Fruit fly (Drosophila melanogaster): Measurements from ENCODE around the gene CG11854.

Gene CG11854

DNA sequence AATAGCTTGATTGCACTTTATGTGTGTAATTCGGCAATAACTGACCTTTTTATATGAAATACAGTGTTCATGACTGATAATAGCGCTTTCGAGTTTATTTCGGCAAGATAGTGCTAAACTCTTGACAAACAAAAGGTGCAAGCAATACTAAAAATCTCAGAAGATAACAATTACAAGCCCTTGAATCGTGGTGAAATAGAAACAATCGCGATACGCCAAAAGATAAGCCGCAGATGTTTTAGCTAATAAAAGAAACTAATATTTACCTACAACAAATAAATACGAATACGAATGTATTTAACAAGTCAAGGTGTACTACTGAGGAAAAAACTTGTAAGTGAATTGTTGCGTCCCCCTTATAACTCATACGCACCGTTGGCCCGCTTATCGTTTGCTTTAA lies 33.5 kb downstream of the CG11854 start (continued):
- TF ChIP-seq CG16863 (GFP tag; optimal IDR thresholded peaks at IDR 0.05) (no peak), fu2 (GFP tag; optimal IDR thresholded peaks at IDR 0.05) (no peak), dm (GFP tag; optimal IDR thresholded peaks at IDR 0.05) (no peak), CG3847 (GFP tag; IDR thresholded peaks at IDR 0.05) (no peak), CG31365 (tag; optimal IDR thresholded peaks at IDR 0.05) (peak; percentile 10), ind (GFP tag; optimal IDR thresholded peaks at IDR 0.05) (no peak), Myb (GFP tag; optimal IDR thresholded peaks at IDR 0.05) (no peak), tin (GFP tag; optimal IDR thresholded peaks at IDR 0.05) (no peak), CG11560 (tag; IDR thresholded peaks at IDR 0.05) (no peak), CG3726 (GFP tag; IDR thresholded peaks at IDR 0.05) (no peak), CG4328 (GFP tag; optimal IDR thresholded peaks at IDR 0.05) (no peak), CG4820 (GFP tag; optimal IDR thresholded peaks at IDR 0.05) (no peak), CG10654 (GFP tag; optimal IDR thresholded peaks at IDR 0.05) (no peak), Sox100B (GFP tag; optimal IDR thresholded peaks at IDR 0.05) (no peak), CG30403 (GFP tag; optimal IDR thresholded peaks at IDR 0.05) (no peak), Neu2 (GFP tag; optimal IDR thresholded peaks at IDR 0.05; ENCODE audit: borderline replicate concordance) (no peak)

DNA sequence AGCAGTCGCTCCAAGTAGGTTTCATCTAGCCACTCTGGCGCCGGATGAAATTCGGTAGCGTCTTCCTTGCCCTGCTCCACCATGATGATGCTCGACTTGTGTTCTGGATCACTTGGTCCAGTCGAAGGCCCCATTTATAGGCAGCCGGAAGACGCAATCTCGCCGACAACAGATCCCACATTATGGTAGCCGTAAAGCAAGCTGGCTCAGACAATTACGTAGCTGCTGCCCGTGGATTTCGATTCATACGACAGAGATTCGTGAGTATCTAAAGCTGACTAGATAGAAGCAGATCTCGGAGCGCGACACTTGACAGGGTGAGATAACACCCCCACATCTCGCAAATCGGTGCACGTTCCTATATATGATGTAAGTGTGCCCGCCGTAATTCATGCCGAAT lies 35.3 kb downstream of the CG11854 start, which contains the start of gene CG10513:
TSS of gene CG10513 (minus strand) at position 101 of the 400 bp plus-strand sequence.
- 0 out of 3 replicates have a peak, but pooled peaks have one; percentile 8 for TF ChIP-seq Mrtf (GFP tag; IDR thresholded peaks at IDR 0.05)
- TF ChIP-seq Ets65A (GFP tag): peak; percentile 26
- no peak for TF ChIP-seq nau (GFP tag; optimal IDR thresholded peaks at IDR 0.05)
- TF ChIP-seq CG10543 (GFP tag; optimal IDR thresholded peaks at IDR 0.05): no peak

DNA sequence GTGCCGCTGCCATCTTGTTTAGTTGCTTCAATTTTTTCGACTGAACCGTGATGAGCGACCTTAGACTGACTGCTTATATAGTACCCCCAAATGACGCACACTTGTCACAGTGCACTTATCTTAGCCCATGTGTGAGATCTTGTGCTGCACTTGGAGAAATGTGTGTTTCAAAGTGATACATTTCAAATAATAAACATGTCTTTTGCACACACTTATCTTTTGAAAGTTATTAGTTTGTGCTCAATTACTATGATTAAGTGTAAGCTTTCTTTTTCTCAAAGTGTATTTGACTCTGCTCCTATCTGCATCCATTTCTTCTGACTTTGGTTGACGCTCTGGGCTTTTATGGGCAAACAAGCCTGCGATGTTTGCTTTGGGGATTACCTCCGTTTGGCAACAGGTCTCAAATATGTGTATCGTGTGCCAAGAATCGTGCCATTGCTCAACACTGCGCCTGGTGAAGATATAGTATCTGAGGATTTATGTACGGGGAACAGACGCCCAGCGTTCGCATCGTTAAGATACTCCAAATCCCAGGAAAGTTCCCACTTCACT lies 38.1 kb downstream of the CG11854 start, which contains the start of gene CG10514:
TSS of gene CG10514 (minus strand) at position 51 of the 555 bp plus-strand sequence.
- TF ChIP-seq CG12219 (GFP tag; optimal IDR thresholded peaks at IDR 0.05) (no peak), NK7.1 (GFP tag; optimal IDR thresholded peaks at IDR 0.05) (no peak), Drgx (GFP tag; IDR thresholded peaks at IDR 0.05) (no peak), dimm (GFP tag; IDR thresholded peaks at IDR 0.05) (no peak), unc-4 (GFP tag; IDR thresholded peaks at IDR 0.05; ENCODE audit: partially characterized antibody) (no peak), CG8944 (GFP tag; optimal IDR thresholded peaks at IDR 0.05) (no peak), CG4360 (GFP tag; IDR thresholded peaks at IDR 0.05) (no peak), GATAe (GFP tag; conservative IDR thresholded peaks at IDR 0.05) (no peak), CG14860 (GFP tag; IDR thresholded peaks at IDR 0.05; ENCODE audit: partially characterized antibody) (no peak), CG16779 (GFP tag; IDR thresholded peaks at IDR 0.05) (no peak), CG18599 (GFP tag; optimal IDR thresholded peaks at IDR 0.05) (peak; percentile 25), Trl (optimal IDR thresholded peaks at IDR 0.05) (no peak), Trl (GFP tag; optimal IDR thresholded peaks at IDR 0.05) (no peak), btn (GFP tag; optimal IDR thresholded peaks at IDR 0.05) (no peak), YL-1 (GFP tag; optimal IDR thresholded peaks at IDR 0.05) (no peak), CG6272 (GFP tag; IDR thresholded peaks at IDR 0.05) (no peak), fru (optimal IDR thresholded peaks at IDR 0.05) (no peak), HLHmδ (GFP tag; optimal IDR thresholded peaks at IDR 0.05) (no peak), HmgZ (tag; optimal IDR thresholded peaks at IDR 0.05) (no peak), lola (GFP tag; optimal IDR thresholded peaks at IDR 0.05) (no peak), ftz-f1 (GFP tag; optimal IDR thresholded peaks at IDR 0.05) (no peak), Scr (GFP tag; IDR thresholded peaks at IDR 0.05; ENCODE audit: partially characterized antibody) (no peak), Gug (GFP tag; IDR thresholded peaks at IDR 0.05) (no peak), cas (GFP tag; IDR thresholded peaks at IDR 0.05) (no peak), Poxn (GFP tag; IDR thresholded peaks at IDR 0.05) (no peak), CG15073 (GFP tag; optimal IDR thresholded peaks at IDR 0.05) (no peak), caup (GFP tag; optimal IDR thresholded peaks at IDR 0.05; ENCODE audit: severe bottlenecking) (no peak), Hand (GFP tag; optimal IDR thresholded peaks at IDR 0.05) (no peak), CG7963 (GFP tag; IDR thresholded peaks at IDR 0.05; ENCODE audit: partially characterized antibody) (no peak), mirr (GFP tag; optimal IDR thresholded peaks at IDR 0.05) (no peak)
